Worm (Caenorhabditis elegans) whole organism, L4 larva: Measurements from ENCODE around the gene F09A5.3.

Source experiments
- D1046.2 ChIP-seq: fragments of 200-800 bp; sonication (Bioruptor generic); IDR thresholded peaks from 2 replicates; pipeline ENCODE4 v1.3.6; 2022; ENCODE audit warnings: missing genetic modification characterization, missing compliant biosample characterization
- F26F4.8 ChIP-seq: fragments of 200-800 bp; sonication (Bioruptor generic); conservative IDR thresholded peaks from 2 replicates; pipeline ENCODE4 v1.3.6; 2022; ENCODE audit warnings: missing genetic modification characterization, missing compliant biosample characterization
- F44E2.7 ChIP-seq: fragments of 200-800 bp; sonication (Bioruptor generic); IDR thresholded peaks from 2 replicates; pipeline ENCODE4 v2.1.2; 2022; ENCODE audit warnings: missing genetic modification characterization, missing compliant biosample characterization
- T26A8.4 ChIP-seq: fragments of 200-800 bp; sonication (Bioruptor generic); IDR thresholded peaks from 2 replicates; pipeline ENCODE4 v1.3.6; 2022; ENCODE audit warnings: missing genetic modification characterization, missing compliant biosample characterization
- Y75B8A.6 ChIP-seq: fragments of 200-800 bp; sonication (Bioruptor generic); IDR thresholded peaks from 2 replicates; pipeline ENCODE4 v1.3.6; 2022; ENCODE audit warnings: missing genetic modification reagents, missing genetic modification characterization, missing compliant biosample characterization
- ZK337.2 ChIP-seq: fragments of 200-800 bp; sonication (Bioruptor generic); IDR thresholded peaks from 2 replicates; pipeline ENCODE4 v1.3.6; 2022; ENCODE audit warnings: missing genetic modification reagents, missing genetic modification characterization, missing compliant biosample characterization
- aly-2 ChIP-seq: sonication (generic microtip); optimal IDR thresholded peaks from 2 replicates; lab custom pipeline; 2018; ENCODE audit warnings: missing biosample characterization, missing genetic modification characterization
- ama-1 ChIP-seq: fragments of 150-350 bp; optimal IDR thresholded peaks from 2 replicates; lab custom pipeline; 2014; ENCODE audit warnings: inconsistent platforms, mixed read lengths
- ceh-44 ChIP-seq: fragments of 200-800 bp; sonication (Bioruptor generic); IDR thresholded peaks from 2 replicates; pipeline ENCODE4 v1.3.6; 2022; ENCODE audit warnings: missing genetic modification reagents, missing genetic modification characterization, missing compliant biosample characterization
- ceh-62 ChIP-seq: sonication (generic microtip); optimal IDR thresholded peaks from 2 replicates; lab custom pipeline; 2017; ENCODE audit warnings: missing biosample characterization, missing genetic modification characterization
- ces-1 ChIP-seq: fragments of 150-350 bp; sonication (generic microtip); optimal IDR thresholded peaks from 4 replicates; lab custom pipeline; 2014; ENCODE audit warnings: missing biosample characterization, missing genetic modification reagents, missing genetic modification characterization
- daf-12 ChIP-seq: fragments of 150-350 bp; optimal IDR thresholded peaks from 2 replicates; lab custom pipeline; 2014; ENCODE audit warnings: missing biosample characterization, missing genetic modification reagents, missing genetic modification characterization
- daf-16 ChIP-seq, 3 experiments: sonication (generic microtip); optimal IDR thresholded peaks; 2 replicates each; lab custom pipeline; 2016 to 2017; ENCODE audit warnings: missing genetic modification characterization in 3 of 3, missing genetic modification reagents in 3 of 3, mild to moderate bottlenecking in 2 of 3, missing compliant biosample characterization in 2 of 3, missing biosample characterization in 1 of 3, moderate library complexity in 1 of 3
- dmd-9 ChIP-seq: fragments of 200-800 bp; sonication (Bioruptor generic); IDR thresholded peaks from 2 replicates; pipeline ENCODE4 v1.3.6; 2022; ENCODE audit warnings: missing genetic modification reagents, missing genetic modification characterization, missing compliant biosample characterization
- dpl-1 ChIP-seq: fragments of 150-350 bp; optimal IDR thresholded peaks from 2 replicates; lab custom pipeline; 2014; ENCODE audit warnings: missing biosample characterization, missing genetic modification reagents, missing genetic modification characterization
- duxl-1 ChIP-seq: sonication (generic microtip); optimal IDR thresholded peaks from 2 replicates; lab custom pipeline; 2016; ENCODE audit warnings: mild to moderate bottlenecking, missing genetic modification characterization, moderate library complexity, missing compliant biosample characterization; ENCODE audit not compliant: poor library complexity
- dve-1 ChIP-seq: sonication (generic microtip); optimal IDR thresholded peaks from 2 replicates; lab custom pipeline; 2017; ENCODE audit warnings: antibody characterized with exemption, mild to moderate bottlenecking, missing genetic modification characterization, missing compliant biosample characterization; ENCODE audit not compliant: insufficient read depth
- egl-43 ChIP-seq: fragments of 200-800 bp; sonication (Bioruptor generic); IDR thresholded peaks from 2 replicates; pipeline ENCODE4 v1.3.6; 2022; ENCODE audit warnings: missing genetic modification reagents, missing genetic modification characterization, missing compliant biosample characterization
- hif-1 ChIP-seq, 2 experiments: sonication (generic microtip); optimal IDR thresholded peaks; 2 replicates each; lab custom pipeline; 2016 to 2017; ENCODE audit warnings: missing compliant biosample characterization in 2 of 2, missing genetic modification characterization in 2 of 2, missing genetic modification reagents in 2 of 2, missing genotype in 2 of 2, mild to moderate bottlenecking in 1 of 2
- jun-1 ChIP-seq: fragments of 150-350 bp; optimal IDR thresholded peaks from 2 replicates; lab custom pipeline; 2014; ENCODE audit warnings: missing biosample characterization, missing genetic modification reagents, missing genetic modification characterization
- lim-7 ChIP-seq: fragments of 200-800 bp; sonication (Bioruptor generic); IDR thresholded peaks from 2 replicates; pipeline ENCODE4 v1.3.6; 2022; ENCODE audit warnings: missing genetic modification characterization, missing compliant biosample characterization
- lir-3 ChIP-seq: sonication (generic microtip); optimal IDR thresholded peaks from 2 replicates; lab custom pipeline; 2016; ENCODE audit warnings: mild to moderate bottlenecking, missing genetic modification characterization, missing compliant biosample characterization
- lsy-2 ChIP-seq, 2 experiments: fragments of 150-350 bp in 1 of 2; sonication (generic microtip) in 1 of 2; optimal IDR thresholded peaks; 2 replicates each; lab custom pipeline; 2014 to 2017; ENCODE audit warnings: missing biosample characterization in 2 of 2, missing genetic modification characterization in 2 of 2
- mdt-29 ChIP-seq: fragments of 200-800 bp; sonication (Bioruptor generic); IDR thresholded peaks from 2 replicates; pipeline ENCODE4 v1.3.6; 2022; ENCODE audit warnings: missing genetic modification reagents, missing genetic modification characterization, missing compliant biosample characterization
- mxl-3 ChIP-seq: fragments of 200-800 bp; sonication (Bioruptor generic); optimal IDR thresholded peaks from 2 replicates; lab custom pipeline; 2018; ENCODE audit warnings: mild to moderate bottlenecking, missing genetic modification characterization, missing compliant biosample characterization
- nhr-102 ChIP-seq: sonication (generic microtip); optimal IDR thresholded peaks from 2 replicates; lab custom pipeline; 2016; ENCODE audit warnings: mild to moderate bottlenecking, missing genetic modification characterization, moderate library complexity, missing compliant biosample characterization
- nhr-11 ChIP-seq: fragments of 150-350 bp; optimal IDR thresholded peaks from 2 replicates; lab custom pipeline; 2014; ENCODE audit warnings: missing biosample characterization, missing genetic modification characterization
- nhr-237 ChIP-seq: sonication (generic microtip); optimal IDR thresholded peaks from 2 replicates; lab custom pipeline; 2017; ENCODE audit warnings: missing biosample characterization, missing genetic modification characterization
- nhr-25 ChIP-seq: sonication (generic microtip); optimal IDR thresholded peaks from 2 replicates; lab custom pipeline; 2017; ENCODE audit warnings: missing genetic modification characterization, mild to moderate bottlenecking, missing compliant biosample characterization, antibody characterized with exemption, moderate library complexity, borderline replicate concordance; ENCODE audit not compliant: insufficient read depth
- nhr-48 ChIP-seq: sonication (generic microtip); optimal IDR thresholded peaks from 2 replicates; lab custom pipeline; 2016; ENCODE audit warnings: mild to moderate bottlenecking, missing genetic modification characterization, missing compliant biosample characterization
- nhr-6 ChIP-seq: fragments of 150-350 bp; optimal IDR thresholded peaks from 2 replicates; lab custom pipeline; 2014; ENCODE audit warnings: missing biosample characterization, missing genetic modification characterization
- nhr-76 ChIP-seq: fragments of 150-350 bp; optimal IDR thresholded peaks from 2 replicates; lab custom pipeline; 2014; ENCODE audit warnings: missing biosample characterization, missing genetic modification characterization
- php-3 ChIP-seq: fragments of 200-800 bp; sonication (Bioruptor generic); IDR thresholded peaks from 2 replicates; pipeline ENCODE4 v1.3.6; 2022; ENCODE audit warnings: missing genetic modification reagents, missing genetic modification characterization, missing compliant biosample characterization
- rbr-2 ChIP-seq: sonication (generic microtip); optimal IDR thresholded peaks from 2 replicates; lab custom pipeline; 2016; ENCODE audit warnings: missing genotype, missing genetic modification characterization, missing compliant biosample characterization
- saeg-2 ChIP-seq: fragments of 200-800 bp; sonication (Bioruptor generic); IDR thresholded peaks from 2 replicates; pipeline ENCODE4 v1.3.6; 2022; ENCODE audit warnings: missing genetic modification reagents, missing genetic modification characterization, missing compliant biosample characterization
- spr-1 ChIP-seq: sonication (generic microtip); optimal IDR thresholded peaks from 2 replicates; lab custom pipeline; 2016; ENCODE audit warnings: mild to moderate bottlenecking, missing genetic modification characterization, missing compliant biosample characterization
- tag-97 ChIP-seq: fragments of 200-800 bp; sonication (Bioruptor generic); IDR thresholded peaks from 2 replicates; pipeline ENCODE4 v1.3.6; 2022; ENCODE audit warnings: missing genetic modification characterization, missing compliant biosample characterization
- unc-62 ChIP-seq, 3 experiments: fragments of 150-350 bp in 1 of 3; sonication (generic microtip); optimal IDR thresholded peaks in 2 of 3; peaks in 1 of 3; 1 replicate in 1 of 3; 2 replicates in 2 of 3; lab custom pipeline; 2014 to 2017; ENCODE audit warnings: missing biosample characterization in 3 of 3, missing genetic modification characterization in 3 of 3, missing genetic modification reagents in 3 of 3, missing genotype in 1 of 3
- vab-7 ChIP-seq: fragments of 200-800 bp; sonication (Bioruptor generic); IDR thresholded peaks from 2 replicates; pipeline ENCODE4 v1.3.6; 2022; ENCODE audit warnings: missing genetic modification reagents, missing genetic modification characterization, missing compliant biosample characterization
- zag-1 ChIP-seq: fragments of 150-350 bp; optimal IDR thresholded peaks from 2 replicates; lab custom pipeline; 2014; ENCODE audit warnings: missing biosample characterization, missing genetic modification characterization
- zfp-3 ChIP-seq: fragments of 200-800 bp; sonication (Bioruptor generic); conservative IDR thresholded peaks from 2 replicates; pipeline ENCODE4 v1.3.6; 2022; ENCODE audit warnings: missing genetic modification reagents, missing genetic modification characterization, missing compliant biosample characterization
- zip-11 ChIP-seq: fragments of 200-800 bp; sonication (Bioruptor generic); IDR thresholded peaks from 2 replicates; pipeline ENCODE4 v1.3.6; 2022; ENCODE audit warnings: missing genetic modification characterization, missing compliant biosample characterization
- ztf-7 ChIP-seq: fragments of 150-350 bp; optimal IDR thresholded peaks from 2 replicates; lab custom pipeline; 2014; ENCODE audit warnings: missing biosample characterization, missing genetic modification characterization

F09A5.3 gene

DNA sequence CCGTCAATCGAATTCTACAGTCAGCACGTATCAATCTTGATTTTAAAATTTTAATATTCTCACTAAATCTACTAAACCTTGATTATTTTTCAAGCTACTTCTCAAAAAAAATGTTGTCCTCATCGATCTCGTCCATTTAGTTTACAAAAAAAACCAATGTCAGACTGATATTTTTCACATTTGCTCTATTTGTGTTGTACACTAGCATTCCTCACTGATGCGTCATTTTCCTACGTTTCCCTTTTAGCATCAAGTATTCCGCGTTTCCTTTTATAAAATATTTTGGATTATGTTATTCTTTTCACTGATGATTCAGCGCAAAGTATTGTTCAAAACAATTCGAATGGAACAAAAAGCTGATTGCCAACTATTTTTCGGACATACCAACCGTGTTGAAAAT lies 1.9 kb upstream of the F09A5.3 start, which contains the start of gene ttr-34:
Gene ttr-34 (plus strand): TSS at position 301 of the 400 bp plus-strand sequence.
- TF ChIP-seq zip-11: no peak
- TF ChIP-seq unc-62 (GFP tag; optimal IDR thresholded peaks at IDR 0.05 in 1 of 2; lab: Kevin White, UChicago): peak in 1 of 2 experiments; percentile 14
- no peak for TF ChIP-seq unc-62 (tag; optimal IDR thresholded peaks at IDR 0.05; lab: Kevin White, UChicago)
- TF ChIP-seq Y75B8A.6 (GFP tag; lab: Robert Waterston, UW): no peak
- TF ChIP-seq ceh-44: no peak
- TF ChIP-seq nhr-11 (tag; lab: Kevin White, UChicago): no peak
- no peak for TF ChIP-seq ama-1 (lab: Kevin White, UChicago)
- no peak for TF ChIP-seq zfp-3 (GFP tag; lab: Robert Waterston, UW)
- TF ChIP-seq ztf-7 (tag; lab: Kevin White, UChicago): no peak
- TF ChIP-seq dve-1 (tag; lab: Kevin White, UChicago): peak; percentile 32
- TF ChIP-seq jun-1 (tag; lab: Kevin White, UChicago): no peak

DNA sequence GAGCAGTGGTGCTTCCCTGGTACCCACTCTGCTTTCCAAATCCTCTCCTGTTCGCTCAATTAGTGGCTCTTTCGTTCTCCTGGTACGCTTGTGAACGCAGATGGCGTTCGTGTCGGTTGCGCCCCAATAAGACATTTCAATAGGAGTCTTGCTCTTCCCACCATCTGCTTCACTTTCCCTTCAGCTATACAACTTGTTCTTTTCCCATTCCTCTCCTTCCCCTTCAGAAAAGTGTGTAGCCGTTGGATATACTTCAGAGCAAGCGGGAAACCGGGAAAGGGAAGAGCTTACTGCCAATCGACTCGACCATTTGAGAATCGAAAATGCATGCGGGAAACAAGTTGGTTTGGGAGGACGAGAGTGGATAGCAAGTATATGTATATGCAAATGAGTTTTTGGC lies 1.8 kb downstream of the F09A5.3 start:
- TF ChIP-seq mdt-29 (no peak), nhr-76 (tag; lab: Kevin White, UChicago) (no peak), nhr-102 (tag; lab: Kevin White, UChicago) (peak; percentile 6), rbr-2 (tag; lab: Kevin White, UChicago) (peak; percentile 43)
- TF ChIP-seq, all 104 proteins: peak for 2

DNA sequence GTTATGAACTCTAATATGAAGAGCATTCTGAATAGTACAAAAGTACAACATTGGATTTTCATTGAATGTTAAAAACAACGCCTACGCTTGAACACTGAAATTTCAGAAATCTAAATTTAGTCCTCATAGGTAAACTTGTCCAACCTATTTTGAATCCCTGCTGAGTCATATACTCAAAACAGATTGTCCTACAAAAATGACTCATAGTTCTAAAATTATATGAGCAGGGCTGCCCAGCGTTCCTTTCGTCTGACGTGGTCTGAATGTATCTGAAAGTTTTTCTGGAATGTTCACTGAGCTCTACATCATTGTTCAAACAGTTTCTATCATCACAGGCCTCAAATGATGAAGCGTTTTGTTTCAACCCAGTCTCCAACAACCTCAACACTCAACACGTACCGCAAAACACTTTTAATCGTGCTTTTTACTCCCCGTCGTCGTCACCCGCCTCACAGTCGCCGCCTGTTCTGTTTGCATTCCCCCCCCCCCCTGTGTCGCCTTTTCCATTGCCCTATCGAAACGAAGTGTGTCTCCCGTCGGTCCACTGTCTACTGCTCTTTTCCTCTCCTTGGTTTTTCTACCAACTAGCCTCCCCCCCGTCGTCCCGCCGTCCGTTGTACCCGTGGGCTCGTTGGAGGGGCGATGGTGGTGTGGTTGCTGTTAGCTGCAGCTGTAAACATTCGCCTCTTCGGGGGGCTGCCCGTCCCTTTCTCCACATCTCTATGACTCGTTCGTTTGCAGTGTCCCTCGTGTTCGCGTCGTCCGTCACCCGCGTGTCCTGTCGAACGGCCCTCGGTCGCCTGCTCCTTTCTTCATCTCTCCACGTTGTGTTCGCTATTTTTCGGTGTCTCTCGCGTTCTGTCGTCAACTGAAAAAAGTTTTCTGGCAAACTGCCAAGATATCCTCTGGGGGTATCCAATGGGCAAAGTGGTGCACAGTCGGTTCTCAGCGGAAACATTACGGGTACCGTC lies 2.6 kb downstream of the F09A5.3 start:
- TF ChIP-seq lir-3 (tag; lab: Kevin White, UChicago) (no peak), tag-97 (no peak), aly-2 (no peak), zip-11 (no peak), egl-43 (GFP tag; lab: Robert Waterston, UW) (peak; percentile 79; the same call in 1 of the 2 replicates), ces-1 (GFP tag; lab: Kevin White, UChicago) (no peak), hif-1 (tag; optimal IDR thresholded peaks at IDR 0.05; lab: Kevin White, UChicago) (peak in 1 of 2 experiments; percentile 13), nhr-25 (tag; lab: Kevin White, UChicago) (no peak), ZK337.2 (no peak), ceh-62 (no peak), dmd-9 (GFP tag; lab: Robert Waterston, UW) (no peak), F44E2.7 (GFP tag; lab: Robert Waterston, UW) (no peak), ceh-44 (no peak), daf-16 (GFP tag; optimal IDR thresholded peaks at IDR 0.05; lab: Kevin White, UChicago) (peak; percentile 18 to 67), daf-16 (tag; optimal IDR thresholded peaks at IDR 0.05; lab: Kevin White, UChicago) (peak; percentile 77), T26A8.4 (GFP tag; lab: Robert Waterston, UW) (peak; percentile 47; the same call in 1 of the 2 replicates), zag-1 (no peak), php-3 (GFP tag; lab: Robert Waterston, UW) (0 out of 2 replicates have a peak, but pooled peaks have one; percentile 51), vab-7 (GFP tag; lab: Robert Waterston, UW) (no peak), mxl-3 (peak; percentile 91), duxl-1 (tag; lab: Kevin White, UChicago) (peak; percentile 26), saeg-2 (GFP tag; lab: Robert Waterston, UW) (0 out of 2 replicates have a peak, but pooled peaks have one; percentile 18), nhr-48 (tag; lab: Kevin White, UChicago) (peak; percentile 51), F26F4.8 (GFP tag; lab: Robert Waterston, UW) (no peak), D1046.2 (GFP tag; lab: Robert Waterston, UW) (0 out of 2 replicates have a peak, but pooled peaks have one; percentile 21), lim-7 (GFP tag; lab: Robert Waterston, UW) (0 out of 2 replicates have a peak, but pooled peaks have one; percentile 49), lsy-2 (tag; optimal IDR thresholded peaks at IDR 0.05; lab: Kevin White, UChicago) (peak; percentile 62 to 76), spr-1 (no peak), zfp-3 (GFP tag; lab: Robert Waterston, UW) (0 out of 2 replicates have a peak, but pooled peaks have one; percentile 46), nhr-237 (no peak), daf-12 (tag; lab: Kevin White, UChicago) (no peak), jun-1 (tag; lab: Kevin White, UChicago) (peak; percentile 74), nhr-6 (tag; lab: Kevin White, UChicago) (peak; percentile 40), nhr-76 (tag; lab: Kevin White, UChicago) (no peak), dpl-1 (GFP tag; lab: Kevin White, UChicago) (peak; percentile 28)
